Worm (Caenorhabditis elegans): ENCODE data around the gene R05A10.3.

The R05A10.3 gene

ce11 chrIV:14153261-14153660 lies 23.0 kb downstream of the R05A10.3 start, which contains the start of gene oac-38:
TSS of gene oac-38 (minus strand) at chrIV:14153361.
- no peak for TF ChIP-seq zip-8 (tag; optimal IDR thresholded peaks at IDR 0.05)
- no peak for TF ChIP-seq mab-5 (tag; optimal IDR thresholded peaks at IDR 0.05)
- no peak for TF ChIP-seq elt-3 (tag; optimal IDR thresholded peaks at IDR 0.05)
- no peak for TF ChIP-seq nhr-76 (tag; optimal IDR thresholded peaks at IDR 0.05)
- no peak for TF ChIP-seq elt-1 (tag; optimal IDR thresholded peaks at IDR 0.05; ENCODE audit: borderline replicate concordance, insufficient read depth)
- no peak for TF ChIP-seq unc-39 (tag; optimal IDR thresholded peaks at IDR 0.05)
- no peak for TF ChIP-seq ceh-43 (GFP tag; optimal IDR thresholded peaks at IDR 0.05)
- TF ChIP-seq lsy-2 (tag; optimal IDR thresholded peaks at IDR 0.05): no peak
- no peak for TF ChIP-seq cnd-1 (tag; optimal IDR thresholded peaks at IDR 0.05)
- TF ChIP-seq nhr-237 (tag; optimal IDR thresholded peaks at IDR 0.05): no peak
- TF ChIP-seq tbx-8 (GFP tag; optimal IDR thresholded peaks at IDR 0.05): no peak
- no peak for TF ChIP-seq hlh-1 (tag; optimal IDR thresholded peaks at IDR 0.05)
- no peak for TF ChIP-seq mls-2 (tag; optimal IDR thresholded peaks at IDR 0.05)

DNA sequence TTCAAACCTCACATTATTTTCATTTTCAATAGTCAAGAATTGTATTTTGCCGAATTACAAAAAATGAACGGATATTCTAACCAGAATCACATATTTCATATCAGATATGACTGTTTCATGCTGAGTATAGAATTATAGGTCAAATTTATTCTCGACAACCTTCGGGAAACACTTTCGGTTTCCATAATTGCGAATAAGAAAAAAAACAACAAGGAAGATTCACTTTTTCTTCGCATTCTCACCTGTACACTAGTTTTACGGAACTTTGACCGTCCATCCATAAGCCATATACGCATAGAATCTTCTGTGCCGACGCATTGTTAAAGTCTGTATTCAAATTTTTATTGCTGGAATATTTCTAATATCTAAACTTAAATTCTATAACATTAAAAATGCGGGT lies 30.7 kb downstream of the R05A10.3 start, which contains the start of gene oac-37:
Gene oac-37, plus strand, starts transcription at position 301 of the 400 bp plus-strand sequence.
- TF ChIP-seq unc-120 (tag; optimal IDR thresholded peaks at IDR 0.05; ENCODE audit: poor library complexity, severe bottlenecking) (no peak), mab-5 (tag; optimal IDR thresholded peaks at IDR 0.05) (no peak), ceh-43 (GFP tag; optimal IDR thresholded peaks at IDR 0.05) (no peak), mls-2 (tag; optimal IDR thresholded peaks at IDR 0.05) (no peak), cnd-1 (tag; optimal IDR thresholded peaks at IDR 0.05) (no peak), tbx-8 (GFP tag; optimal IDR thresholded peaks at IDR 0.05) (no peak), pha-4 (tag; optimal IDR thresholded peaks at IDR 0.05) (no peak), nhr-28 (tag; optimal IDR thresholded peaks at IDR 0.05) (no peak), ces-1 (GFP tag; optimal IDR thresholded peaks at IDR 0.05) (no peak), mep-1 (tag; optimal IDR thresholded peaks at IDR 0.05) (no peak), elt-3 (tag; optimal IDR thresholded peaks at IDR 0.05) (no peak), M03D4.4 (tag; optimal IDR thresholded peaks at IDR 0.05) (no peak), bed-3 (GFP tag; optimal IDR thresholded peaks at IDR 0.05) (no peak), ztf-11 (tag; optimal IDR thresholded peaks at IDR 0.05) (no peak), hlh-1 (tag; optimal IDR thresholded peaks at IDR 0.05) (no peak), blmp-1 (tag; optimal IDR thresholded peaks at IDR 0.05) (no peak), lin-32 (GFP tag; optimal IDR thresholded peaks at IDR 0.05) (no peak), snpc-4 (tag; optimal IDR thresholded peaks at IDR 0.05) (no peak), lsy-2 (tag; optimal IDR thresholded peaks at IDR 0.05) (no peak)

ce11 chrIV:14143042-14143441 lies 33.2 kb downstream of the R05A10.3 start:
- no peak for TF ChIP-seq mep-1 (tag; optimal IDR thresholded peaks at IDR 0.05)
- no peak for TF ChIP-seq ces-1 (GFP tag; optimal IDR thresholded peaks at IDR 0.05)
- TF ChIP-seq nhr-237 (tag; optimal IDR thresholded peaks at IDR 0.05): no peak
- no peak for TF ChIP-seq unc-120 (tag; optimal IDR thresholded peaks at IDR 0.05; ENCODE audit: poor library complexity, severe bottlenecking)
- no peak for TF ChIP-seq unc-39 (tag; optimal IDR thresholded peaks at IDR 0.05)
- TF ChIP-seq blmp-1 (tag; optimal IDR thresholded peaks at IDR 0.05): no peak
- no peak for TF ChIP-seq drap-1 (GFP tag; optimal IDR thresholded peaks at IDR 0.05)
- TF ChIP-seq lin-32 (GFP tag; optimal IDR thresholded peaks at IDR 0.05): no peak
- no peak for TF ChIP-seq tbx-8 (GFP tag; optimal IDR thresholded peaks at IDR 0.05)
- no peak for TF ChIP-seq unc-62 (GFP tag; optimal IDR thresholded peaks at IDR 0.05)
- TF ChIP-seq pha-4 (tag; optimal IDR thresholded peaks at IDR 0.05): no peak
- no peak for TF ChIP-seq nhr-2 (tag; optimal IDR thresholded peaks at IDR 0.05)
- no peak for TF ChIP-seq nhr-76 (tag; optimal IDR thresholded peaks at IDR 0.05)
- no peak for TF ChIP-seq snpc-4 (tag; optimal IDR thresholded peaks at IDR 0.05)
- no peak for TF ChIP-seq sptf-1 (tag; optimal IDR thresholded peaks at IDR 0.05)
- TF ChIP-seq lsy-2 (tag; optimal IDR thresholded peaks at IDR 0.05): no peak
- TF ChIP-seq ceh-39 (tag; optimal IDR thresholded peaks at IDR 0.05): no peak
- no peak for TF ChIP-seq elt-1 (tag; optimal IDR thresholded peaks at IDR 0.05; ENCODE audit: borderline replicate concordance, insufficient read depth)

DNA sequence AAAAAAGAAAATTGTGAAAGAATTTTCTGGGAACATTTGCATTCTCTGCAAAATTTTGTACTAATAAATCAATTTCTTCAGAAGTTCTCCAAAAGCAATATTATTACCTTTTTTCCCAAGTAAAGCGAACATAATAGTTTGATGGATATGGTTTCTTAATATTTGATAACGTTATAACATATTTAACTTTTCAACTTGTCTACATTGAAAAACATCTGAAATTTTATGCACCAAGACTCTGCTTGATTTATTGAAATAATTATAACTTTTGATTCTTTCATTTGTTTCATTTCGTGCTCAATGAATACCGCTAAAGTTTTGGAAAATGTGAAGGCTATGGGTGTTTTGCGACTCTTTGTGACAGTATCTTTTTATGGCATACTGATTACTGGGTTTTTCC lies 39.2 kb downstream of the R05A10.3 start, which contains the start of gene srz-31:
Gene srz-31, plus strand, starts transcription at position 301 of the 400 bp plus-strand sequence.
- TF ChIP-seq elt-3 (tag; optimal IDR thresholded peaks at IDR 0.05): no peak
- no peak for TF ChIP-seq tbx-8 (GFP tag; optimal IDR thresholded peaks at IDR 0.05)

ce11 chrIV:14133400-14133799 lies 42.9 kb downstream of the R05A10.3 start:
- TF ChIP-seq ztf-11 (tag; optimal IDR thresholded peaks at IDR 0.05) (no peak), flh-1 (GFP tag; optimal IDR thresholded peaks at IDR 0.05) (no peak), sem-2 (GFP tag; optimal IDR thresholded peaks at IDR 0.05) (no peak), nhr-2 (tag; optimal IDR thresholded peaks at IDR 0.05) (no peak), elt-1 (tag; optimal IDR thresholded peaks at IDR 0.05; ENCODE audit: borderline replicate concordance, insufficient read depth) (no peak), nhr-28 (tag; optimal IDR thresholded peaks at IDR 0.05) (no peak), unc-120 (tag; optimal IDR thresholded peaks at IDR 0.05; ENCODE audit: poor library complexity, severe bottlenecking) (no peak), ham-2 (GFP tag; optimal IDR thresholded peaks at IDR 0.05) (no peak), snpc-4 (tag; optimal IDR thresholded peaks at IDR 0.05) (no peak), blmp-1 (tag; optimal IDR thresholded peaks at IDR 0.05) (no peak), M03D4.4 (tag; optimal IDR thresholded peaks at IDR 0.05) (no peak), pha-4 (tag; optimal IDR thresholded peaks at IDR 0.05) (no peak), lin-13 (tag; optimal IDR thresholded peaks at IDR 0.05) (no peak), nhr-237 (tag; optimal IDR thresholded peaks at IDR 0.05) (no peak)
